Fruit fly (Drosophila melanogaster): Measurements from ENCODE around the gene CG34316.

Gene CG34316

DNA sequence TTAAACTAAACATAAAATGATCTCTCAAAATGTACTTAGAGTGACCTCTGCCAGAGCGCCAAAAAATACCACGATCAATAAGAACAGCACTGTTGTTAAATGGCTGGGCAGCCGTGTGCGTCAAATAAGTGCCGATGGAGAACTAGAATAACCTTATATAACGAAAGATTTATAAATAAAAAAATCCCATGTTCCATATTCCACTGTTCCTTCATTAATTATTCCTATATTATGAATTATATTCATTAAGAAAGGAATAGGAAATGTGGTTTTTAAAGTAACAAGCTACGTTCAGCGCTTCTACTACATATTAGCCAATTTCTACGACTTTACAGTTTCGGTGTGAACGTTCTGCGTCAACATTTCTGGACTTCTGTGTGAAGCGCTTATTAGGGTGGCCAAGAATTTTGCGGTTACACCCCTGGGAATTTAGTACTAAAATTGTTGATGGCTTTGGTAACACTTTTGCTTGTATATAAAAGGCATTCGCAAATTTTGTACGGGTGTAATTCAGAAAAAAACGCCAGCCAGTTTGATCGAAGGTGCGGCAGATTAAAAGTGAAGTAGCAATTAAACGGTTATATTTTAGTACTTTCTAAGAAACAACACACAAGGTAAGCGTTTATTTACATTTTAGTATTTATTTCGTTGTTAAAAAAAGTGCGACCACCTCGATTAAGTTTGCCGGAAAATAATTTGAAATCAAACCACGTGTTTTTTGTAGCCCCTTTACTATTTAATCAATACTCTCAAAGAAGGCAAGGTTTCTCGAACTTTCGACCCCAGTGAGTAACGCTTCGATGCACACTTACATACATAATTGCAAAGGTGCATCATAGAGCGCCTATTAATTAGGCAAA, 12.0 kb downstream of the CG34316 start, which contains the start of the genes tefu and Hsc70-4 (continued):
- TF ChIP-seq CG2889 (GFP tag; IDR thresholded peaks at IDR 0.05): peak; percentile 63; the same call in 1 of the 3 replicates
- TF ChIP-seq B-H1 (GFP tag; IDR thresholded peaks at IDR 0.05): peak; percentile 73
- TF ChIP-seq CG12659 (GFP tag; optimal IDR thresholded peaks at IDR 0.05): peak; percentile 80
- TF ChIP-seq CG13287 (GFP tag; IDR thresholded peaks at IDR 0.05; ENCODE audit: partially characterized antibody): peak; percentile 31
- peak; percentile 63; the same call in 1 of the 3 replicates for TF ChIP-seq zfh1 (GFP tag; IDR thresholded peaks at IDR 0.05)
- peak; percentile 77 for TF ChIP-seq Dip3 (GFP tag; optimal IDR thresholded peaks at IDR 0.05)
- peak; percentile 75 for TF ChIP-seq HLH54F (GFP tag; optimal IDR thresholded peaks at IDR 0.05)
- TF ChIP-seq CG30431 (GFP tag; optimal IDR thresholded peaks at IDR 0.05): peak; percentile 80
- peak; percentile 46 for TF ChIP-seq CG5245 (GFP tag; optimal IDR thresholded peaks at IDR 0.05)
- TF ChIP-seq da (GFP tag; optimal IDR thresholded peaks at IDR 0.05): no peak
- peak; percentile 23 for TF ChIP-seq CG10274 (GFP tag; optimal IDR thresholded peaks at IDR 0.05)
- peak; percentile 61 for TF ChIP-seq CG1233 (GFP tag; optimal IDR thresholded peaks at IDR 0.05)
- peak; percentile 58 for TF ChIP-seq CG13296 (GFP tag; optimal IDR thresholded peaks at IDR 0.05)
- peak; percentile 64; the same call in 2 of the 3 replicates for TF ChIP-seq CG2199 (GFP tag; IDR thresholded peaks at IDR 0.05)
- TF ChIP-seq Sox102F (GFP tag; optimal IDR thresholded peaks at IDR 0.05): no peak
- TF ChIP-seq CG34224 (GFP tag; IDR thresholded peaks at IDR 0.05; ENCODE audit: partially characterized antibody): no peak
- TF ChIP-seq Gug (GFP tag; IDR thresholded peaks at IDR 0.05): peak; percentile 92
- no peak for TF ChIP-seq CG2875 (GFP tag; optimal IDR thresholded peaks at IDR 0.05)
- TF ChIP-seq Blimp-1 (GFP tag; optimal IDR thresholded peaks at IDR 0.05): no peak
- TF ChIP-seq CG1529 (GFP tag; optimal IDR thresholded peaks at IDR 0.05): no peak
- peak; percentile 57 for TF ChIP-seq CG15601 (tag; optimal IDR thresholded peaks at IDR 0.05)
- TF ChIP-seq maf-S (GFP tag; optimal IDR thresholded peaks at IDR 0.05): peak; percentile 76
- TF ChIP-seq sob (GFP tag; IDR thresholded peaks at IDR 0.05): peak; percentile 77
- TF ChIP-seq Jarid2 (GFP tag; optimal IDR thresholded peaks at IDR 0.05): no peak
- TF ChIP-seq CG10543 (GFP tag; optimal IDR thresholded peaks at IDR 0.05): peak; percentile 81
- TF ChIP-seq CG2116 (GFP tag; optimal IDR thresholded peaks at IDR 0.05): peak; percentile 97
- peak; percentile 58 for TF ChIP-seq CG17359 (tag; optimal IDR thresholded peaks at IDR 0.05)
- peak; percentile 82 for TF ChIP-seq CG4424 (GFP tag; optimal IDR thresholded peaks at IDR 0.05)
- TF ChIP-seq CG42726 (GFP tag; IDR thresholded peaks at IDR 0.05; ENCODE audit: partially characterized antibody): peak; percentile 68
- TF ChIP-seq CG31365 (tag; optimal IDR thresholded peaks at IDR 0.05): peak; percentile 4
- TF ChIP-seq CG7928 (GFP tag; optimal IDR thresholded peaks at IDR 0.05): peak; percentile 75
- TF ChIP-seq CrebB (tag; optimal IDR thresholded peaks at IDR 0.05): peak; percentile 23
- TF ChIP-seq pnt (GFP tag; optimal IDR thresholded peaks at IDR 0.05): peak; percentile 85
- TF ChIP-seq CG13424 (tag; optimal IDR thresholded peaks at IDR 0.05): peak; percentile 73
- peak; percentile 46 for TF ChIP-seq CG8924 (tag; optimal IDR thresholded peaks at IDR 0.05)
- peak; percentile 61 for TF ChIP-seq MESR4 (GFP tag; optimal IDR thresholded peaks at IDR 0.05)
- TF ChIP-seq wor (GFP tag; IDR thresholded peaks at IDR 0.05): peak; percentile 60
- no peak for TF ChIP-seq Dll (GFP tag; IDR thresholded peaks at IDR 0.05; ENCODE audit: partially characterized antibody)
- TF ChIP-seq dm (GFP tag; optimal IDR thresholded peaks at IDR 0.05): peak; percentile 61
- TF ChIP-seq Hmr (GFP tag; optimal IDR thresholded peaks at IDR 0.05): peak; percentile 14
- TF ChIP-seq disco-r (GFP tag; optimal IDR thresholded peaks at IDR 0.05): no peak
- TF ChIP-seq Hand (GFP tag; optimal IDR thresholded peaks at IDR 0.05): no peak
- TF ChIP-seq CG10267 (tag; optimal IDR thresholded peaks at IDR 0.05): peak; percentile 73
- peak; percentile 67 for TF ChIP-seq CG18764 (GFP tag; optimal IDR thresholded peaks at IDR 0.05)
- TF ChIP-seq bcd (GFP tag; optimal IDR thresholded peaks at IDR 0.05): peak; percentile 85
- peak; percentile 55 for TF ChIP-seq gsb-n (tag; optimal IDR thresholded peaks at IDR 0.05)
- TF ChIP-seq Atf3 (GFP tag; optimal IDR thresholded peaks at IDR 0.05): peak; percentile 71
- peak; percentile 69 for TF ChIP-seq Dp (GFP tag; optimal IDR thresholded peaks at IDR 0.05)

Data from whole organism, embryonic.